Worm (Caenorhabditis elegans) whole organism, L2 larva: ENCODE measurements around the gene C26F1.1.

ENCODE experiments used
- C34F6.9 ChIP-seq: fragments of 150-350 bp; optimal IDR thresholded peaks from 2 replicates; lab custom pipeline; 2014; ENCODE audit warnings: missing biosample characterization, missing genetic modification characterization
- F13H6.1 ChIP-seq: sonication (generic microtip); optimal IDR thresholded peaks from 2 replicates; lab custom pipeline; 2016; ENCODE audit warnings: missing genetic modification characterization, missing compliant biosample characterization
- R02D3.7 ChIP-seq: fragments of 150-350 bp; optimal IDR thresholded peaks from 2 replicates; lab custom pipeline; 2014; ENCODE audit warnings: missing biosample characterization, missing genetic modification characterization
- Y55F3AM.14 ChIP-seq: fragments of 200-800 bp; sonication (Bioruptor generic); optimal IDR thresholded peaks from 2 replicates; lab custom pipeline; 2018; ENCODE audit warnings: mild to moderate bottlenecking, missing genetic modification characterization, missing compliant biosample characterization
- ZK546.5 ChIP-seq: sonication (generic microtip); optimal IDR thresholded peaks from 2 replicates; lab custom pipeline; 2017; ENCODE audit warnings: missing biosample characterization, missing genetic modification characterization
- alr-1 ChIP-seq: fragments of 150-350 bp; optimal IDR thresholded peaks from 2 replicates; lab custom pipeline; 2014; ENCODE audit warnings: missing biosample characterization, missing genetic modification characterization
- aly-2 ChIP-seq: fragments of 150-350 bp; optimal IDR thresholded peaks from 2 replicates; lab custom pipeline; 2014; ENCODE audit warnings: missing biosample characterization, missing genetic modification characterization
- ama-1 ChIP-seq: fragments of 150-350 bp; optimal IDR thresholded peaks from 2 replicates; lab custom pipeline; 2018; ENCODE audit warnings: inconsistent platforms
- blmp-1 ChIP-seq: sonication (generic microtip); optimal IDR thresholded peaks from 2 replicates; lab custom pipeline; 2017; ENCODE audit warnings: missing genetic modification characterization, mild to moderate bottlenecking, missing compliant biosample characterization, antibody characterized with exemption, moderate library complexity; ENCODE audit not compliant: insufficient read depth
- ceh-82 ChIP-seq: fragments of 150-350 bp; optimal IDR thresholded peaks from 2 replicates; lab custom pipeline; 2014; ENCODE audit warnings: missing biosample characterization, missing genetic modification characterization
- crh-2 ChIP-seq: sonication (generic microtip); optimal IDR thresholded peaks from 2 replicates; lab custom pipeline; 2017; ENCODE audit warnings: missing biosample characterization, missing genetic modification characterization
- egl-27 ChIP-seq: sonication (generic microtip); optimal IDR thresholded peaks from 3 replicates; lab custom pipeline; 2017; ENCODE audit warnings: missing biosample characterization, missing genetic modification reagents, missing genetic modification characterization
- elt-1 ChIP-seq: fragments of 150-350 bp; optimal IDR thresholded peaks from 2 replicates; lab custom pipeline; 2014; ENCODE audit warnings: missing biosample characterization, missing genetic modification characterization
- elt-3 ChIP-seq: sonication (generic microtip); optimal IDR thresholded peaks from 2 replicates; lab custom pipeline; 2017; ENCODE audit warnings: missing biosample characterization, missing genetic modification characterization
- fos-1 ChIP-seq: fragments of 150-350 bp; optimal IDR thresholded peaks from 2 replicates; lab custom pipeline; 2014; ENCODE audit warnings: missing biosample characterization, missing genetic modification characterization
- gmeb-1 ChIP-seq: fragments of 150-350 bp; optimal IDR thresholded peaks from 2 replicates; lab custom pipeline; 2014; ENCODE audit warnings: missing biosample characterization, missing genetic modification characterization
- lin-11 ChIP-seq: fragments of 150-350 bp; sonication (generic microtip); optimal IDR thresholded peaks from 2 replicates; lab custom pipeline; 2014; ENCODE audit warnings: missing biosample characterization, missing genetic modification characterization, inconsistent platforms, mixed read lengths
- lin-39 ChIP-seq: fragments of 150-350 bp; optimal IDR thresholded peaks from 2 replicates; lab custom pipeline; 2014; ENCODE audit warnings: missing biosample characterization, missing genetic modification reagents, missing genetic modification characterization
- lsy-2 ChIP-seq, 2 experiments: fragments of 150-350 bp in 1 of 2; sonication (generic microtip) in 1 of 2; optimal IDR thresholded peaks; 2 replicates each; lab custom pipeline; 2014 to 2017; ENCODE audit warnings: missing biosample characterization in 2 of 2, missing genetic modification characterization in 2 of 2
- mab-5 ChIP-seq: fragments of 150-350 bp; optimal IDR thresholded peaks from 2 replicates; lab custom pipeline; 2014; ENCODE audit warnings: missing biosample characterization, missing genetic modification characterization
- mbf-1 ChIP-seq: sonication (generic microtip); optimal IDR thresholded peaks from 2 replicates; lab custom pipeline; 2017; ENCODE audit warnings: missing biosample characterization, missing genetic modification characterization
- nhr-11 ChIP-seq: fragments of 150-350 bp; optimal IDR thresholded peaks from 2 replicates; lab custom pipeline; 2014; ENCODE audit warnings: missing biosample characterization, missing genetic modification characterization
- nhr-21 ChIP-seq: fragments of 150-350 bp; optimal IDR thresholded peaks from 2 replicates; lab custom pipeline; 2014; ENCODE audit warnings: missing biosample characterization, missing genetic modification characterization
- nhr-25 ChIP-seq: fragments of 150-350 bp; sonication (generic microtip); optimal IDR thresholded peaks from 3 replicates; lab custom pipeline; 2014; ENCODE audit warnings: missing biosample characterization, missing genetic modification characterization
- nhr-77 ChIP-seq: fragments of 150-350 bp; optimal IDR thresholded peaks from 2 replicates; lab custom pipeline; 2014; ENCODE audit warnings: missing biosample characterization, missing genetic modification characterization
- peb-1 ChIP-seq: fragments of 150-350 bp; optimal IDR thresholded peaks from 2 replicates; lab custom pipeline; 2014; ENCODE audit warnings: missing biosample characterization, missing genetic modification characterization
- sma-3 ChIP-seq: sonication (generic microtip); optimal IDR thresholded peaks from 2 replicates; lab custom pipeline; 2016; ENCODE audit warnings: missing genetic modification reagents, missing genetic modification characterization, missing compliant biosample characterization
- sma-9 ChIP-seq, 2 experiments: fragments of 150-350 bp in 1 of 2; sonication (generic microtip) in 1 of 2; optimal IDR thresholded peaks; 2 replicates each; lab custom pipeline; 2014 to 2016; ENCODE audit warnings: missing genetic modification characterization in 2 of 2, mild to moderate bottlenecking in 1 of 2, missing biosample characterization in 1 of 2, missing compliant biosample characterization in 1 of 2, missing genetic modification reagents in 1 of 2, moderate library complexity in 1 of 2
- unc-39 ChIP-seq: fragments of 150-350 bp; optimal IDR thresholded peaks from 2 replicates; lab custom pipeline; 2014; ENCODE audit warnings: missing biosample characterization, missing genetic modification characterization
- unc-55 ChIP-seq: fragments of 150-350 bp; sonication (generic microtip); optimal IDR thresholded peaks from 3 replicates; lab custom pipeline; 2014; ENCODE audit warnings: missing biosample characterization, missing genetic modification reagents, missing genetic modification characterization
- unc-62 ChIP-seq: fragments of 150-350 bp; optimal IDR thresholded peaks from 2 replicates; lab custom pipeline; 2014; ENCODE audit warnings: missing biosample characterization, missing genetic modification reagents, missing genetic modification characterization
- zag-1 ChIP-seq: fragments of 150-350 bp; optimal IDR thresholded peaks from 2 replicates; lab custom pipeline; 2014; ENCODE audit warnings: missing biosample characterization, missing genetic modification characterization
- ztf-1 ChIP-seq: fragments of 200-800 bp; sonication (Bioruptor generic); conservative IDR thresholded peaks from 2 replicates; pipeline ENCODE4 v1.3.6; 2022; ENCODE audit warnings: missing genetic modification characterization, missing compliant biosample characterization
- ztf-11 ChIP-seq: sonication (generic microtip); optimal IDR thresholded peaks from 2 replicates; lab custom pipeline; 2017; ENCODE audit warnings: missing biosample characterization, missing genetic modification characterization

The C26F1.1 gene

DNA sequence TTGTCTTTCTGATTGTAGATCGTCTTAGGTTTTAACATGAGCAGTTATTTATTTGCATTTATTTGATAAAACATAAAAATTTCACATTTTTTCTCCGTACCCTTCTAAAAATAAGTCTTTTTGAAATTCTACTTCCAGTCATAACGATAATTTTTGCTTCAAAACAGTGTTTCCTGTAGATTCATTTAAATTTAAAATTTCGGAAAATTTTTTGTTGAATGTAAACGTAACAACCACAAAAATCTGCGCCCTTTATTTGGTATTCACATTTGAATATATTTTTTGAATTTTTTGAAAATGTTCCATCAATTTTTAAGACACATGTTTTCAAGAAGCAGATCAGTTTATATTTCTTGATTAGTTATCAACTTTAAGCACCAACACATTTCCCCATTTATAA, 39.8 kb upstream of the C26F1.1 start:
- TF ChIP-seq nhr-11 (tag; lab: Kevin White, UChicago) = no peak
- no peak for TF ChIP-seq nhr-25 (tag; lab: Kevin White, UChicago)
- TF ChIP-seq aly-2 (tag; lab: Kevin White, UChicago) = no peak
- no peak for TF ChIP-seq ztf-11 (tag; lab: Kevin White, UChicago)
- TF ChIP-seq crh-2 (tag; lab: Kevin White, UChicago) = no peak
- TF ChIP-seq nhr-77 (tag; lab: Kevin White, UChicago) = no peak
- no peak for TF ChIP-seq F13H6.1 (tag; lab: Kevin White, UChicago)
- TF ChIP-seq nhr-21 = no peak
- no peak for TF ChIP-seq egl-27 (tag; lab: Kevin White, UChicago)
- TF ChIP-seq sma-9 (GFP tag; optimal IDR thresholded peaks at IDR 0.05; lab: Kevin White, UChicago) = no peak
- TF ChIP-seq sma-9 (tag; optimal IDR thresholded peaks at IDR 0.05; lab: Kevin White, UChicago) = no peak

DNA sequence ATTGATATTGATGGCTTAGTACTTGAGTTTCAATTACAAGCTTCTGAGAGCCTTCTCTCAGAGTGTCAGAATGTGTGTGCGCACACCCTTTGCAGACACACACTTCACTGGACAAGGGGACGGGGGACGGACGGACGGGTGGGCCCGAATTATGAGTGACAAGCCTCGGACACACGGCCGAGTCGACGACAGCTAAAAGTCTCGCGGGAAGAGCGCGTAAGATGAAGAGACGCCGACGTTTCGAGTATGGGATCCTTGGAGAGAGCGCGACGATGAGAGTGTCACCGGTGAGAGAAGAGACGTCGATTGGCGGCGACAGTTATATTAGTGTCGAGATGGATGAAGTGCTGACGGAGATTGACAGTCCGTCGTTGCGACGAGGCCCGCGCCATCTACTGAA, 39.3 kb upstream of the C26F1.1 start:
- TF ChIP-seq lsy-2 (tag; optimal IDR thresholded peaks at IDR 0.05; lab: Kevin White, UChicago) (no peak), nhr-11 (tag; lab: Kevin White, UChicago) (no peak), gmeb-1 (tag; lab: Kevin White, UChicago) (no peak), elt-3 (no peak), sma-3 (GFP tag; lab: Kevin White, UChicago) (no peak), nhr-25 (tag; lab: Kevin White, UChicago) (no peak), unc-62 (GFP tag; lab: Kevin White, UChicago) (no peak), F13H6.1 (tag; lab: Kevin White, UChicago) (peak; percentile 14), sma-9 (GFP tag; optimal IDR thresholded peaks at IDR 0.05; lab: Kevin White, UChicago) (peak; percentile 7), sma-9 (tag; optimal IDR thresholded peaks at IDR 0.05; lab: Kevin White, UChicago) (no peak), elt-1 (no peak), R02D3.7 (tag; lab: Kevin White, UChicago) (no peak), ZK546.5 (no peak), Y55F3AM.14 (GFP tag; lab: Kevin White, UChicago) (no peak), unc-55 (GFP tag; lab: Kevin White, UChicago) (peak; percentile 1), fos-1 (no peak)

DNA sequence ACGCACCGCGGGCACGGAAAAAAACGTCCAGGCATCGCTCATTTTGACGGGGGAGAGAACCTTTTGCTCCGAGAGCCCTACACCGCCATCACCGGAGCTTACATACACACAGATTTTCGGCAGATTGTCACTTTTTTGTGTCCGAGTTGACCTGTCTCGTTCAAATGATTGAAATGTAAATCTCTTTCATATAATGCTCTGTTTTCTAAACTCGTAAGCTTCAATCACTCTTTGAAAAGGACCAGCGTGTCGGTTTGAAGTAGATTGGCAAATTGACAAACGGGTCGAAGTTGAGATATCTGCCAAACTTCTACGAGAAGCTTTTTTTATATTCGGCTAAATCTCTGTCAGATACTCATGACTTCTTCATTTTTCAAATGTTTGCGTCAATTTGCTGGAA, 38.1 kb upstream of the C26F1.1 start:
- no peak for TF ChIP-seq alr-1 (tag; lab: Kevin White, UChicago)
- TF ChIP-seq R02D3.7 (tag; lab: Kevin White, UChicago) = no peak
- TF ChIP-seq unc-39 (tag; lab: Kevin White, UChicago) = no peak
- no peak for TF ChIP-seq F13H6.1 (tag; lab: Kevin White, UChicago)
- TF ChIP-seq sma-9 (GFP tag; optimal IDR thresholded peaks at IDR 0.05; lab: Kevin White, UChicago) = no peak
- no peak for TF ChIP-seq sma-9 (tag; optimal IDR thresholded peaks at IDR 0.05; lab: Kevin White, UChicago)
- TF ChIP-seq blmp-1 (tag; lab: Kevin White, UChicago) = no peak
- no peak for TF ChIP-seq mab-5
- no peak for TF ChIP-seq lin-11 (tag; lab: Kevin White, UChicago)
- no peak for TF ChIP-seq fos-1
- no peak for TF ChIP-seq Y55F3AM.14 (GFP tag; lab: Kevin White, UChicago)
- no peak for TF ChIP-seq ceh-82 (tag; lab: Kevin White, UChicago)
- TF ChIP-seq nhr-11 (tag; lab: Kevin White, UChicago) = no peak
- no peak for TF ChIP-seq aly-2 (tag; lab: Kevin White, UChicago)
- TF ChIP-seq lin-39 (tag; lab: Kevin White, UChicago) = no peak
- no peak for TF ChIP-seq nhr-25 (tag; lab: Kevin White, UChicago)
- TF ChIP-seq gmeb-1 (tag; lab: Kevin White, UChicago) = no peak

DNA sequence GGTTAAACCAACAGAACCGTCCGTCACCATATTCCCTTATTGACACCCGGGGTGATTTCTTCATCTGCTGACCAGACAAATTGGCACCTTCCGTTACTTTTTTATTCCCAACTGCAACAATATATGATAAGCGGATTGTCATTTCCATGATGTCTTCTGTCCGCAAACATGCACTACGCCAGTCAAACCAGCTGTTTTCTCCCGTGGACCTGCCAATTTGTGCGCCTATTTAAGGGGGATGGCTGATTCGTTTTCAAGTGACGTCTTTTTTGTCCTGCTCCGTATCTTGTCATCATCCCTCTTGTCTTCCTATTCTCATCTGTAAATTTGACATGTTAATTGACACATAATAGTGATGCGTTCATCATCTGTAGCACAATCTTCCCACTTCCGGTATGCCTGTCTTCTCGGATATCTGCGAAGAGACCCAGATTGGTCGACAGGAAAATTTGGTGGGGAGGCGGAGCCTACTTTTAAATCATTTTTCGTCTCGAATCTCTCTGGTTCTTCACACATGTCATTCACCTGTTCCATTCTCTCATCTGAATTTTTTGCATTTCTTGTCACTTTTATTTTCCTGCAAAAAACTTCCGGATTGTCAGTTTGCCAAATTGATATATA, 37.1 kb upstream of the C26F1.1 start:
- TF ChIP-seq ztf-1 (GFP tag; lab: Robert Waterston, UW) = no peak
- TF ChIP-seq, all 48 proteins: peak for 0

DNA sequence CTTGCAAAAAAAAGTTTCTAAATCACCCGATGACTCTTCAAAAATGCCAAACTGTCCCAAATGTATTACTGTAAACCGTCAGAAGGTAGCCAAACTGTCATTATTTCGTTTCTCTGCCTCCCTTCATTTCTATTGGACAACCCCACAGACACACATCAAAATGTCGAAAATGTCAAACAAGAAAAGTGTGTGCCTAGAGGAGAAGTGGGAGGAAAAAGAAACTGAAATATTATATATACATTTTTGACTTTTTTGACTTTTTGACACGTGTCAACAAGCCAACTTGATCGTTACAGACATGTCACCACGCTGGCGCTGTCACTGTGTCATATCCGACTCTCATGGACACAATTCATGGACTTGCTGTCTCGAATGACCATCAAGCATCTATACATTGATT, 35.5 kb upstream of the C26F1.1 start:
- TF ChIP-seq C34F6.9 (tag; lab: Kevin White, UChicago) (no peak), zag-1 (tag; lab: Kevin White, UChicago) (no peak), ama-1 (no peak), mbf-1 (no peak), elt-1 (no peak), unc-39 (tag; lab: Kevin White, UChicago) (no peak), alr-1 (tag; lab: Kevin White, UChicago) (no peak), peb-1 (no peak), unc-55 (GFP tag; lab: Kevin White, UChicago) (no peak), ztf-1 (GFP tag; lab: Robert Waterston, UW) (no peak)
